Fruit fly (Drosophila melanogaster) whole organism, prepupa: ENCODE measurements around the gene CG13041.

Experiments used
- CG11902 ChIP-seq: fragments of 200-800 bp; sonication (Bioruptor generic); optimal IDR thresholded peaks from 3 replicates; lab custom pipeline; 2016; ENCODE audit warnings: missing biosample characterization, missing genetic modification characterization
- CG3032 ChIP-seq: fragments of 200-800 bp; optimal IDR thresholded peaks from 2 replicates; lab custom pipeline; 2019; ENCODE audit warnings: missing biosample characterization, mild to moderate bottlenecking, missing genetic modification characterization, moderate library complexity
- CG6854 ChIP-seq: fragments of 200-800 bp; sonication (Bioruptor generic); optimal IDR thresholded peaks from 2 replicates; lab custom pipeline; 2017; ENCODE audit warnings: missing biosample characterization, mild to moderate bottlenecking, missing genetic modification characterization

DNA sequence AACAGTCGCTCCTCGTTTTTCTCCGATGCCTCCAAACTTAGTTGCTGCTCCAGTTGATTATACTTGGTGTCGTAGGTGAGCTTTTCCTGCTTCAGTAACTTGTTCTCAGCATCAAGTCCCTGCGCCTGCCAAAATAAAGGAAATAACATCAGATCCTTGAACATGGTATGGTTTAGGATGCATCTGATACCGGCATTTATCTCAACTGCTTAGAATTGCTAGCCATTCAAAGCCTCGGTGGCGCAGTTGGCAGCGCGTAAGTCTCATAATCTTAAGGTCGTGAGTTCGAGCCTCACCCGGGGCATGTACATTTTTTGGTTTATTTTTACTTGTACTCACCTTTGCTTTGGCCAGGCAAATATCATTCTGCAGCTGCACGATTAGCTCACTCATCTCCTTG lies 30.4 kb upstream of the CG13041 start:
- TF ChIP-seq CG11902 (GFP tag; lab: Kevin White, UChicago) (no peak), CG6854 (GFP tag; lab: Kevin White, UChicago) (no peak), CG3032 (tag; lab: Kevin White, UChicago) (no peak)
